Worm (Caenorhabditis elegans) whole organism, L4/young adult: ENCODE measurements around the gene chil-21.

Experiments
- W03F9.2 ChIP-seq: fragments of 150-350 bp; optimal IDR thresholded peaks from 2 replicates; lab custom pipeline; 2014; ENCODE audit warnings: missing biosample characterization, missing genetic modification characterization
- dao-5 ChIP-seq: sonication (generic microtip); optimal IDR thresholded peaks from 2 replicates; lab custom pipeline; 2016; ENCODE audit warnings: missing genotype, missing genetic modification characterization, moderate library complexity, missing compliant biosample characterization
- him-1 ChIP-seq: sonication (generic microtip); optimal IDR thresholded peaks from 2 replicates; lab custom pipeline; 2016; ENCODE audit warnings: missing genotype, missing genetic modification reagents, missing genetic modification characterization, missing compliant biosample characterization

DNA sequence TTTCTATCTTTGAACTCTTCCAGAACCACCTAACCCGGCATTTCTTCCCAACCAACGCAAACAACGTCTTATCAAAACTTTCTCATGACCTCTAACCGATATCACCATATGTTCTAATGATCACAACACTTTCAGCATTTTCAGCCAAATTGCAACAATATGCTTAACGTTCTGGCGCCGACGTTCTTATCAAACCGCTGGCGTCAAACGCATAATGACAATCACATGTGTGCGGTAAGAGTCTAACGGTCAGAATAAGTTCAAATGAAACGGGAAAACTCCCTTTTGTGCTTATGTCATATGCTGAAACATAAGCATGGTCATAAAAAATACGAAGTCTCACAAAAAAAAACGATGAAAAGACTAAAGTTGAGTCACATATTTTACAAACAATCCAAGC lies 39.1 kb upstream of the chil-21 start:
- no peak for TF ChIP-seq dao-5 (tag; lab: Kevin White, UChicago)
- TF ChIP-seq him-1 (tag; lab: Kevin White, UChicago): no peak
- no peak for TF ChIP-seq W03F9.2
